Worm (Caenorhabditis elegans) whole organism, early embryonic: ENCODE measurements around the gene spe-44.

ENCODE experiments used
- B0310.2 ChIP-seq: sonication (generic microtip); optimal IDR thresholded peaks from 2 replicates; lab custom pipeline; 2016; ENCODE audit warnings: mild to moderate bottlenecking, missing genetic modification characterization, missing compliant biosample characterization
- ama-1 ChIP-seq: fragments of 150-350 bp; optimal IDR thresholded peaks from 2 replicates; lab custom pipeline; 2014
- flt-1 ChIP-seq: fragments of 200-800 bp; sonication (Bioruptor generic); IDR thresholded peaks from 2 replicates; pipeline ENCODE4 v1.3.6; 2022; ENCODE audit warnings: missing genetic modification characterization, missing compliant biosample characterization
- hmbx-1 ChIP-seq: sonication (generic microtip); optimal IDR thresholded peaks from 2 replicates; lab custom pipeline; 2016; ENCODE audit warnings: mild to moderate bottlenecking, missing genetic modification characterization, missing compliant biosample characterization
- tbx-11 ChIP-seq: fragments of 200-800 bp; sonication (Bioruptor generic); IDR thresholded peaks from 2 replicates; pipeline ENCODE4 v1.3.6; 2022; ENCODE audit warnings: missing genetic modification characterization, missing compliant biosample characterization
- tra-4 ChIP-seq: sonication (generic microtip); optimal IDR thresholded peaks from 2 replicates; lab custom pipeline; 2017; ENCODE audit warnings: missing genetic modification characterization, missing compliant biosample characterization

ce11 chrIV:12425595-12425994 is 28.4 kb downstream of the spe-44 start:
- TF ChIP-seq flt-1 (GFP tag; lab: Robert Waterston, UW) (no peak), tbx-11 (no peak), hmbx-1 (tag; lab: Kevin White, UChicago) (no peak), tra-4 (tag; lab: Kevin White, UChicago) (no peak), B0310.2 (no peak), ama-1 (lab: Kevin White, UChicago) (no peak)
